Worm (Caenorhabditis elegans) whole organism, L2 larva: ENCODE data around the gene nspd-5.

Experiments
- Y55F3AM.14 ChIP-seq: fragments of 200-800 bp; sonication (Bioruptor generic); optimal IDR thresholded peaks from 2 replicates; lab custom pipeline; 2018; ENCODE audit warnings: mild to moderate bottlenecking, missing genetic modification characterization, missing compliant biosample characterization
- alr-1 ChIP-seq: fragments of 150-350 bp; optimal IDR thresholded peaks from 2 replicates; lab custom pipeline; 2014; ENCODE audit warnings: missing biosample characterization, missing genetic modification characterization
- ceh-16 ChIP-seq: fragments of 150-350 bp; optimal IDR thresholded peaks from 2 replicates; lab custom pipeline; 2014; ENCODE audit warnings: missing biosample characterization, missing genetic modification characterization
- lin-39 ChIP-seq: fragments of 150-350 bp; optimal IDR thresholded peaks from 2 replicates; lab custom pipeline; 2014; ENCODE audit warnings: missing biosample characterization, missing genetic modification reagents, missing genetic modification characterization
- lsy-2 ChIP-seq, 2 experiments: fragments of 150-350 bp in 1 of 2; sonication (generic microtip) in 1 of 2; optimal IDR thresholded peaks; 2 replicates each; lab custom pipeline; 2014 to 2017; ENCODE audit warnings: missing biosample characterization in 2 of 2, missing genetic modification characterization in 2 of 2
- mbf-1 ChIP-seq: sonication (generic microtip); optimal IDR thresholded peaks from 2 replicates; lab custom pipeline; 2017; ENCODE audit warnings: missing biosample characterization, missing genetic modification characterization
- nhr-10 ChIP-seq: sonication (generic microtip); optimal IDR thresholded peaks from 2 replicates; lab custom pipeline; 2017; ENCODE audit warnings: missing biosample characterization, missing genetic modification characterization
- peb-1 ChIP-seq: fragments of 150-350 bp; optimal IDR thresholded peaks from 2 replicates; lab custom pipeline; 2014; ENCODE audit warnings: missing biosample characterization, missing genetic modification characterization

nspd-5 gene

DNA sequence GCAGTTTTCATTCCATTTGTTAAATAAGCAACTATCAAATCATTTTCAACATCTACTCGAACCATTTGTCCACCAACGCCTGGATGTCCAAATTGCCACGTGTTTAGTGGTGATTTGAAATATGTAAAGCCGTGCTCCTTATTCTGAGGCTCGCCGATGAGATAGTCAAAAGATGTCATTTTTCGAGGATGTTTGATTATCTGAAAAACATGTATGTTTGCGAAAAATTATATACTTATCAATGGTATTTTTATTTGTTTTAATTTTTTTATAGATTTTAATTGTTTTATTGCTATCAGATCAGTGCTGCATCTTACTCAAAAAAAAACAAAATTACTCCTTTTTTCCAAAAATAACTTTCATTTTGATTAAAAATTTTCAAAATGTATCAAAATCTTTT is 41.4 kb downstream of the nspd-5 start:
- TF ChIP-seq ceh-16 (tag; lab: Kevin White, UChicago) (no peak), lsy-2 (tag; optimal IDR thresholded peaks at IDR 0.05; lab: Kevin White, UChicago) (no peak), lin-39 (tag; lab: Kevin White, UChicago) (no peak), nhr-10 (tag; lab: Kevin White, UChicago) (no peak)
- TF ChIP-seq, all 48 proteins: peak for 0

- no peak for TF ChIP-seq Y55F3AM.14
- TF ChIP-seq lin-39 (tag; lab: Kevin White, UChicago), result no peak
- TF ChIP-seq alr-1 (tag; lab: Kevin White, UChicago), result no peak
- TF ChIP-seq mbf-1 (tag; lab: Kevin White, UChicago), result no peak
These were observed 44.8 kb downstream of the nspd-5 start for ce11 chrII:4815356-4815755.

DNA sequence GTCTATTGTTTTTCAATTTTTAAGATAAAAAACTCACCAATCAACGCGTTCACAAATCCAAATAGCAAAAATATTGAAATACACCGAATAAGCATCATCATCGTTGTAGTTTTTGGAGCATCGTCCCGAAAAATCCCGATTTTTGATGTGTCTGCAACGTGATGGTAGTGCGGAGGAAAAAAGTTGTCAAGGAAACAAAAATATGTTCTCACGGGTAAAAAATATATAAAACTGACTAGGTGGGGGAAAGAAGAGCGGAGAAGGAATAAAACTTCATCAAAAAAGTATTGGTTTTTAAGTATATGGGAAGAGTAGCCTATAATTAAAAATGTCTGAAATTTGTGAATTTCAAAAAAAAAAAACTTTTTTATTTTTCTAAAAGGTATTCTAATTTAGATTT is 48.2 kb downstream of the nspd-5 start, which contains the start of gene rig-6:
rig-6 (minus strand) TSS at position 101 of the 400 bp plus-strand sequence.
- TF ChIP-seq peb-1 (tag; lab: Kevin White, UChicago) (no peak), Y55F3AM.14 (no peak)
